Fruit fly (Drosophila melanogaster) whole organism, adult: ENCODE data around the gene Octbeta1R.

Source experiments
- CG11617 ChIP-seq: fragments of 200-800 bp; sonication (Bioruptor generic); optimal IDR thresholded peaks from 2 replicates; lab custom pipeline; 2017; ENCODE audit warnings: mild to moderate bottlenecking, missing biosample characterization, missing genetic modification reagents, missing genetic modification characterization
- CG12768 ChIP-seq: fragments of 200-800 bp; sonication (Bioruptor generic); optimal IDR thresholded peaks from 2 replicates; lab custom pipeline; 2017; ENCODE audit warnings: missing biosample characterization, missing genetic modification characterization, mild to moderate bottlenecking, moderate library complexity, missing genetic modification reagents
- CG14711 ChIP-seq: fragments of 200-800 bp; sonication (Bioruptor generic); optimal IDR thresholded peaks from 2 replicates; lab custom pipeline; 2018; ENCODE audit warnings: missing biosample characterization, mild to moderate bottlenecking, missing genetic modification characterization, moderate library complexity
- CG1620 ChIP-seq: fragments of 200-800 bp; sonication (Bioruptor generic); optimal IDR thresholded peaks from 2 replicates; lab custom pipeline; 2016; ENCODE audit warnings: missing biosample characterization, missing genetic modification characterization
- CG33017 ChIP-seq: fragments of 200-800 bp; sonication (Bioruptor generic); optimal IDR thresholded peaks from 2 replicates; lab custom pipeline; 2018; ENCODE audit warnings: missing biosample characterization, mild to moderate bottlenecking, missing genetic modification characterization, moderate library complexity
- CG5204 ChIP-seq: fragments of 200-800 bp; sonication (Bioruptor generic); optimal IDR thresholded peaks from 2 replicates; lab custom pipeline; 2016; ENCODE audit warnings: missing biosample characterization, missing genetic modification characterization
- CG7045 ChIP-seq: fragments of 200-800 bp; sonication (Bioruptor generic); optimal IDR thresholded peaks from 2 replicates; lab custom pipeline; 2017; ENCODE audit warnings: missing biosample characterization, mild to moderate bottlenecking, missing genetic modification characterization
- CG7101 ChIP-seq: fragments of 200-800 bp; sonication (Bioruptor generic); optimal IDR thresholded peaks from 2 replicates; lab custom pipeline; 2018; ENCODE audit warnings: missing biosample characterization, mild to moderate bottlenecking, missing genetic modification characterization, moderate library complexity
- Clk ChIP-seq: fragments of 200-800 bp; sonication (Bioruptor generic); optimal IDR thresholded peaks from 2 replicates; lab custom pipeline; 2017; ENCODE audit warnings: missing biosample characterization, missing genetic modification characterization
- Crg-1 ChIP-seq: fragments of 200-800 bp; sonication (Bioruptor generic); optimal IDR thresholded peaks from 2 replicates; lab custom pipeline; 2016; ENCODE audit warnings: missing biosample characterization, missing genetic modification characterization
- Hr96 ChIP-seq: fragments of 200-800 bp; sonication (Bioruptor generic); optimal IDR thresholded peaks from 2 replicates; lab custom pipeline; 2016; ENCODE audit warnings: missing biosample characterization, missing genetic modification characterization
- Mnt ChIP-seq: fragments of 200-800 bp; sonication (Bioruptor generic); optimal IDR thresholded peaks from 2 replicates; lab custom pipeline; 2016; ENCODE audit warnings: missing biosample characterization, mild to moderate bottlenecking, missing genetic modification characterization
- bab1 ChIP-seq: fragments of 200-800 bp; sonication (Bioruptor generic); optimal IDR thresholded peaks from 3 replicates; lab custom pipeline; 2019; ENCODE audit warnings: missing biosample characterization, mild to moderate bottlenecking, missing genetic modification characterization, moderate library complexity
- cic ChIP-seq: fragments of 200-800 bp; sonication (Bioruptor generic); optimal IDR thresholded peaks from 2 replicates; lab custom pipeline; 2017; ENCODE audit warnings: missing biosample characterization, mild to moderate bottlenecking, missing genetic modification characterization, moderate library complexity
- cnc ChIP-seq, 2 experiments: fragments of >200 bp; optimal IDR thresholded peaks; 2 replicates each; lab custom pipeline; 2017
- kay ChIP-seq: fragments of 200-800 bp; sonication (Bioruptor generic); peaks from one replicate; lab custom pipeline; 2016; ENCODE audit warnings: missing biosample characterization, missing genetic modification characterization, borderline replicate concordance
- ovo ChIP-seq: fragments of 200-800 bp; sonication (Bioruptor generic); optimal IDR thresholded peaks from 2 replicates; lab custom pipeline; 2016; ENCODE audit warnings: missing biosample characterization, missing genetic modification characterization
- pad ChIP-seq: fragments of 200-800 bp; sonication (Bioruptor generic); optimal IDR thresholded peaks from 3 replicates; lab custom pipeline; 2017; ENCODE audit warnings: missing biosample characterization, missing genetic modification characterization, mild to moderate bottlenecking, moderate library complexity, missing genetic modification reagents
- tj ChIP-seq: fragments of 200-800 bp; sonication (Bioruptor generic); optimal IDR thresholded peaks from 3 replicates; lab custom pipeline; 2017; ENCODE audit warnings: missing biosample characterization, mild to moderate bottlenecking, missing genetic modification characterization, moderate library complexity
- toe ChIP-seq: fragments of 200-800 bp; sonication (Bioruptor generic); optimal IDR thresholded peaks from 2 replicates; lab custom pipeline; 2016; ENCODE audit warnings: missing biosample characterization, missing genetic modification characterization

The Octbeta1R gene

DNA sequence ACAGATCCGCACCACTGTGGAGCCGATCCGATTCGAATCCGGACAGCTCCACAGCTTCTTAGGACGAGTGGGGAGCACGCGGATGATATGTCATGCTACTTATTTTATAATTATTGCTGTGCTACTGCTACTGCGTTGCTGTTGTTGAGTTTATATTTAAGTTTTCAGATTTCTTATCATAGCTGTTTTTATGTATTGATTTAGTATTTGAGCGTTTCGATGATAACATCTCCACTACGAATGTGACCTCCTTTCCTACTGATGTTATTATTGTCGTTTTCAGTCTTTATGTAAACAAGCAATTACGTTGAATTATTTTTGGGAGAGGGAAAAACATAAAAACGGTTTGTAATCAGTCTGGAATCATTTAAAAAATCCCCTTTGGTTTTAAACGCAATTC is 41.0 kb upstream of the Octbeta1R start:
- no peak for TF ChIP-seq CG33017 (tag; lab: Kevin White, UChicago)
- TF ChIP-seq pad (GFP tag; lab: Kevin White, UChicago): no peak
- no peak for TF ChIP-seq Mnt (GFP tag; lab: Kevin White, UChicago)
- no peak for TF ChIP-seq CG11617
- TF ChIP-seq Crg-1: no peak
- TF ChIP-seq kay (GFP tag; lab: Kevin White, UChicago): no peak
- no peak for TF ChIP-seq cnc (optimal IDR thresholded peaks at IDR 0.05; lab: Kevin White, UChicago)
- TF ChIP-seq CG12768 (GFP tag; lab: Kevin White, UChicago): no peak

DNA sequence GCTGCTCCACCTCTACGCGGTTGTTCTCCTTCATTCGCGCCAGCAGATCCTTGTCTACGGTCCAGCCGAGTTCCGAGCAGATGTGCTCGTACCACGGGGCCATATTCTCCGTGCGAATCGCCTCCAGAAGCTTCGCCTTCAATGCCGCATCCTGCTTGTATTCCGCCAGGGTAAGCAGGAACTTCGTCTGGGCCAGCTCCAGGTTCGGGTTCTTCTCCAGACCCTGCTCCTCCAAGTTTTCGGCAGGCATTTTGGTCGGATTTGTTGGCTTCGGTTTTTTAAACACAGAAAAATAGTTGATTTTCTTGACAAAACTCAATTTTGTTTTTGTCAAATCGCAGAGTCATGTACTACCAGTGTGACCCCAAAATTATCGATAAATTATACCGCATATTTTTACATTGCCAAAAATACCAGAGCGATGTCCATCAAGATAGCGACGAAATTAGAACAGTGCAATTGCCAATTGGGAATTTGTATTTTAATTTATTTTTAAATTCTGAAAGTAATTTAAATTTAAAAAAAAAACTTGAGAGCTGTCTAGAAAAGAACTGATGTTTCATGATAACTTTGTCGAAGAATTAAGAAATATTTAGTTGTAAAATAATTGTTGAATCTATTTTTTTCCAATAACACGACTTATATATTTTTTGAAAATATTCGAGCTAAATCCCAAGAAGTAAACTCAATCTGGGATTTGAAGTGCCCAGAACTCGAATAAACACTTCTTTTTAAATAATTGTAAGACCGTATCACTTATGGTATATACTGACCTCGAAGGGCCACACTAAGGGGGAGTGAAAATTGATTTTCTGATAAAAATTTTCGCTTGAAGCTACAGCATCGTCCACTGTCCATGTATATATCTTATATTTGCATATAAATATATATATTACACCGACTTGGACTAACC is 35.1 kb upstream of the Octbeta1R start, which contains the start of the genes Rpn7 and AP-2mu:
TSS of gene Rpn7 (minus strand) at position 382 of the 913 bp plus-strand sequence.
TSS of gene AP-2mu (plus strand) at position 783 of the 913 bp plus-strand sequence.
- TF ChIP-seq bab1 (no peak), toe (GFP tag; lab: Kevin White, UChicago) (no peak), tj (GFP tag; lab: Kevin White, UChicago) (peak; percentile 4), CG33017 (tag; lab: Kevin White, UChicago) (no peak), CG5204 (GFP tag; lab: Kevin White, UChicago) (no peak), ovo (GFP tag; lab: Kevin White, UChicago) (no peak), cnc (optimal IDR thresholded peaks at IDR 0.05; lab: Kevin White, UChicago) (peak; percentile 61 to 73), CG14711 (no peak), Clk (GFP tag; lab: Kevin White, UChicago) (no peak), kay (GFP tag; lab: Kevin White, UChicago) (peak; percentile 83), Mnt (GFP tag; lab: Kevin White, UChicago) (peak; percentile 16), pad (GFP tag; lab: Kevin White, UChicago) (peak; percentile 37)

DNA sequence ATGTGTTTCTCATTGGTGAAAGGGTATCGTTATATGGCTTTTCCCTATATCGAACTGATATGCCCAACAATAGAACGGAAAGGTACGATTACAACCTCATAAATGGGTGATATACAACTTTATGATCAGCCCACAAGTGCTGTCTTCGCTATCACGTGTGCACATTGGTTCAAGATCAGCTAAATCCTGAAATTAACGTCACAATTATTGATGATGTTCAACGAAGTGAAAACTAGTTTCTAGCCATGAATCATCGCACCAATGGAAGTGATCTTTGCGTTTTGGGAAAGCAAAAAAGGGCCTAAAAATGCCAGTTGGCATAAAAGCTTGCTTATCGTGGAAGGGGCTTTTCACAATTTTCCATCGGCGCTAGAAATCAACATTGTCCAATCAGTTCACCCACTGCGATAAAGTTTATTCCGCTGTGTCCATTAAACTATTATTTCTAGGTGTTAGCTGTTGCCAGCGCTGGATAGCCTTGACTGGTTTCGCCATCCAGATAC is 32.4 kb upstream of the Octbeta1R start, which contains the start of gene CG7054:
TSS of gene CG7054 (plus strand) at position 375 of the 503 bp plus-strand sequence.
- TF ChIP-seq Mnt (GFP tag; lab: Kevin White, UChicago): peak; percentile 54
- peak; percentile 65 for TF ChIP-seq tj (GFP tag; lab: Kevin White, UChicago)
- peak; percentile 42 for TF ChIP-seq CG14711
- TF ChIP-seq CG7101 (tag; lab: Kevin White, UChicago): peak; percentile 71
- peak; percentile 61 for TF ChIP-seq CG12768 (GFP tag; lab: Kevin White, UChicago)
- peak; percentile 78 for TF ChIP-seq cic (GFP tag; lab: Kevin White, UChicago)
- TF ChIP-seq kay (GFP tag; lab: Kevin White, UChicago): peak; percentile 98
- TF ChIP-seq Hr96 (GFP tag; lab: Kevin White, UChicago): peak; percentile 46
- peak; percentile 49 for TF ChIP-seq pad (GFP tag; lab: Kevin White, UChicago)
- TF ChIP-seq bab1: peak; percentile 15
- TF ChIP-seq toe (GFP tag; lab: Kevin White, UChicago): no peak
- TF ChIP-seq Crg-1: no peak
- peak; percentile 72 for TF ChIP-seq CG7045 (GFP tag; lab: Kevin White, UChicago)
- TF ChIP-seq CG33017 (tag; lab: Kevin White, UChicago): peak; percentile 65
- no peak for TF ChIP-seq cnc (optimal IDR thresholded peaks at IDR 0.05; lab: Kevin White, UChicago)
- peak; percentile 10 for TF ChIP-seq CG1620 (GFP tag; lab: Kevin White, UChicago)
- no peak for TF ChIP-seq CG5204 (GFP tag; lab: Kevin White, UChicago)
- peak; percentile 9 for TF ChIP-seq ovo (GFP tag; lab: Kevin White, UChicago)
- TF ChIP-seq Clk (GFP tag; lab: Kevin White, UChicago): no peak
- peak; percentile 68 for TF ChIP-seq CG11617

DNA sequence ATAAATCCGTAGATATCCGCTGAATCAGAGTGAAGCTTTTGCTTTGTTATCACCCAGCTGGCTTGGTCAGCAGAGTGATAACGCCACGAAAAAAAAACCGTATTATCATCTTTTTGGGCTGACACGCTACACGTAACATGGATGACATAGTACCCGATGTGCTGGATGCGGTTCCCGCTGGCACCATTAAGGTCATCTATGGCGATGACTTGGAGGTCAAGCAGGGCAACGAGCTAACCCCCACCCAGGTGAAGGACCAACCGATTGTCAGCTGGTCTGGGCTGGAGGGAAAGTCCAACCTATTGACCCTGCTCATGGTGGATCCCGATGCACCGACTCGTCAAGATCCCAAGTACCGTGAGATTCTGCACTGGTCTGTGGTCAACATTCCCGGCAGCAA is 31.9 kb upstream of the Octbeta1R start:
- TF ChIP-seq tj (GFP tag; lab: Kevin White, UChicago) (peak; percentile 37), ovo (GFP tag; lab: Kevin White, UChicago) (no peak)

DNA sequence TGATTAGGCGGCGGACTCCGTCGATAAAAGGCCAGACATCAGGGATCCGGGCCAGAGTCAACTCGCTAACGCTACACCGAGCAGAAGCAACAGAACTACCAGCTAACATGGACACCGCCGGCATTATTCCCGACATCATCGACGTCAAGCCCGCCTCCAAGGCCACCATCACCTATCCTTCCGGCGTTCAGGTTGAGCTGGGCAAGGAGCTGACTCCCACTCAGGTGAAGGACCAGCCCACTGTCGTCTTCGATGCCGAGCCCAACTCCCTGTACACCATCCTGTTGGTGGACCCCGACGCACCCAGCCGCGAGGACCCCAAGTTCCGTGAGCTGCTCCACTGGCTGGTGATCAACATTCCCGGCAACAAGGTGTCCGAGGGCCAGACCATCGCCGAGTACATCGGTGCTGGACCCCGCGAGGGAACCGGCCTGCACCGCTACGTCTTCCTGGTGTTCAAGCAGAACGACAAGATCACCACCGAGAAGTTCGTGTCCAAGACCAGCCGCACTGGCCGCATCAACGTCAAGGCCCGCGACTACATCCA is 31.0 kb upstream of the Octbeta1R start, which contains the start of gene Pebp1:
TSS of gene Pebp1 (plus strand) at position 51 of the 547 bp plus-strand sequence.
- TF ChIP-seq Mnt (GFP tag; lab: Kevin White, UChicago) (no peak), CG12768 (GFP tag; lab: Kevin White, UChicago) (no peak), Crg-1 (no peak), kay (GFP tag; lab: Kevin White, UChicago) (no peak), CG14711 (no peak), cnc (optimal IDR thresholded peaks at IDR 0.05; lab: Kevin White, UChicago) (no peak)

DNA sequence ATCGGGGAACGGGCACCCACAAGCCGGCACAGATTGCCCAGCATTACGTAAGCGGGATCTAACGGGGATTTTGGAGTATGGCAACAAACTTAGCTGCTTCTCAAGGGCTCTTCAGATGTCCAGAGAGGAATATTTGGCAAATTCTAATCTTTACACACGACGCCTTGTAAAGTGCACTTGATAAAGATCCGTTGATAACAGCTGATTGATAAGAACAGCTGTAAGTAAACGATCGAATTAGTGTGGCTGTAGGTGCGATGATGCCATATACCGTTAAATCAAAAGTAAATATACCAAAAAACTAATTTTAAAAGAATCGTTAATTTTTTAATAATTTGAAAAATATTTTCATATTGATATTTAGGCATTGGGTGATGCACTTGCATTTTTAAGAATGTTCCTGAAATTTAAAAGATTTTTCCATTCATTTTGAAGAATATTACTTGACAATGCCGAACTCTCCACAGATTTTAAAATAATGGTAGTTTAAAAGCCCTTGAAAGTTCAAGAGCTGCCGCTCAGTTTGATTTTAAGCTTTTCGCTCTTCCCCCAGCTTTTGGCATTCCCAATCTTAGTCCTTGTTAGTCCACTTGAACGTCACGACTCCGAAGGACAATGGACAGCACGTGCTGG is 29.0 kb upstream of the Octbeta1R start, which contains the start of the genes CG5377 and Nrx-1:
TSS of gene CG5377 (minus strand) at position 219 of the 633 bp plus-strand sequence.
TSS of gene Nrx-1 (plus strand) at position 574 of the 633 bp plus-strand sequence.
- no peak for TF ChIP-seq CG14711
- TF ChIP-seq Crg-1: no peak
- peak; percentile 74 for TF ChIP-seq kay (GFP tag; lab: Kevin White, UChicago)
- TF ChIP-seq CG1620 (GFP tag; lab: Kevin White, UChicago): no peak
- TF ChIP-seq toe (GFP tag; lab: Kevin White, UChicago): no peak
- no peak for TF ChIP-seq Hr96 (GFP tag; lab: Kevin White, UChicago)
- TF ChIP-seq ovo (GFP tag; lab: Kevin White, UChicago): peak; percentile 79
- peak; percentile 19 for TF ChIP-seq cic (GFP tag; lab: Kevin White, UChicago)
- TF ChIP-seq CG7045 (GFP tag; lab: Kevin White, UChicago): no peak
- TF ChIP-seq bab1: peak; percentile 60
- TF ChIP-seq CG12768 (GFP tag; lab: Kevin White, UChicago): no peak
- TF ChIP-seq CG7101 (tag; lab: Kevin White, UChicago): no peak
- TF ChIP-seq CG11617: no peak
- no peak for TF ChIP-seq CG5204 (GFP tag; lab: Kevin White, UChicago)
- TF ChIP-seq Clk (GFP tag; lab: Kevin White, UChicago): no peak
- TF ChIP-seq pad (GFP tag; lab: Kevin White, UChicago): no peak
- no peak for TF ChIP-seq cnc (optimal IDR thresholded peaks at IDR 0.05; lab: Kevin White, UChicago)
